ENCODE assay signal across 2 fruit fly cellular contexts in the genomic region with DNA sequence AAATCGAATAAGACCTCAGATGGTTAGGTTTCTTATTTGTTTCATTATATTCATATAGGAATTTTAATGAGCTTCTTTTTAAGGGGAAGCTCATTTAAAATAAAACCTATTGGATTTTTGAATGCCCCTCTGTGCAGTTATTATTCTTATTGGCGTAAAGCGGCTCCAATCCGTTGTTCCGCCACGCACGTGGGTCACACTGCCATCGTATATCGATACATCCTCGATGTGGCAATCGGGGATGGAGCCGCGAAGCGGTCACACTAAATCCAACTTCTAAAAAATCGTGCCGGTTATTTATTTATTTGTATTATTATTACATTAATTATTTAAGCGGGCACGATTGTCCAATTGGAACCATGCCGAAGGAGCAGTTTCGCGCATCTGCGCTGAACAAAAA.
TF ChIP-seq lines count a peak whose summit lies in the region.

A gene (plus strand): TSS at position 234 of the 400 bp plus-strand sequence.

- no peak for TF ChIP-seq CTCF in whole organism, embryonic (GFP tag; optimal IDR thresholded peaks at IDR 0.05; lab: Kevin White, UChicago)

TF ChIP-seq in whole organism, adult, 20 proteins besides CTCF, POLR2A, EP300 and RAD21:
- TF ChIP-seq cic (GFP tag; optimal IDR thresholded peaks at IDR 0.05; lab: Kevin White, UChicago) (no peak), toe (GFP tag; optimal IDR thresholded peaks at IDR 0.05; lab: Kevin White, UChicago) (no peak), Mnt (GFP tag; optimal IDR thresholded peaks at IDR 0.05; lab: Kevin White, UChicago) (peak; percentile 92), bab1 (GFP tag; optimal IDR thresholded peaks at IDR 0.05; lab: Kevin White, UChicago) (peak; percentile 48)

TF ChIP-seq in whole organism, embryonic, 481 proteins besides CTCF, POLR2A, EP300 and RAD21 (continues in another document):
- TF ChIP-seq CG17361 (GFP tag; IDR thresholded peaks at IDR 0.05; lab: Robert Waterston, UW) = no peak
- no peak for TF ChIP-seq peb (GFP tag; IDR thresholded peaks at IDR 0.05; lab: Robert Waterston, UW)
- TF ChIP-seq ssp (GFP tag; IDR thresholded peaks at IDR 0.05; lab: Robert Waterston, UW) = no peak
- peak; percentile 12 for TF ChIP-seq trem (tag; optimal IDR thresholded peaks at IDR 0.05; lab: Kevin White, UChicago)
- peak; percentile 41 for TF ChIP-seq CG9437 (GFP tag; optimal IDR thresholded peaks at IDR 0.05; lab: Kevin White, UChicago)
- TF ChIP-seq Eip74EF (GFP tag; optimal IDR thresholded peaks at IDR 0.05; lab: Kevin White, UChicago) = no peak
- TF ChIP-seq stwl (tag; optimal IDR thresholded peaks at IDR 0.05; lab: Kevin White, UChicago) = peak; percentile 48
- TF ChIP-seq CG10321 (GFP tag; IDR thresholded peaks at IDR 0.05; lab: Robert Waterston, UW) = no peak
- no peak for TF ChIP-seq Hr3 (GFP tag; optimal IDR thresholded peaks at IDR 0.05; lab: Kevin White, UChicago)
- no peak for TF ChIP-seq CG12391 (tag; optimal IDR thresholded peaks at IDR 0.05; lab: Kevin White, UChicago)
- TF ChIP-seq Mad (GFP tag; optimal IDR thresholded peaks at IDR 0.05; lab: Kevin White, UChicago) = no peak
- no peak for TF ChIP-seq CG14014 (GFP tag; IDR thresholded peaks at IDR 0.05; lab: Robert Waterston, UW)
- TF ChIP-seq MBD-R2 (GFP tag; IDR thresholded peaks at IDR 0.05; lab: Robert Waterston, UW) = peak; percentile 90
- no peak for TF ChIP-seq D19B (GFP tag; optimal IDR thresholded peaks at IDR 0.05; lab: Kevin White, UChicago)
- TF ChIP-seq chif (GFP tag; optimal IDR thresholded peaks at IDR 0.05; lab: Kevin White, UChicago) = no peak
- no peak for TF ChIP-seq CG13894 (tag; optimal IDR thresholded peaks at IDR 0.05; lab: Kevin White, UChicago)
- TF ChIP-seq CG8478 (optimal IDR thresholded peaks at IDR 0.05; lab: Kevin White, UChicago) = no peak
- no peak for TF ChIP-seq nerfin-1 (tag; optimal IDR thresholded peaks at IDR 0.05; lab: Kevin White, UChicago)
- no peak for TF ChIP-seq CG3838 (GFP tag; optimal IDR thresholded peaks at IDR 0.05; lab: Kevin White, UChicago)
- peak; percentile 54 for TF ChIP-seq CG15514 (GFP tag; optimal IDR thresholded peaks at IDR 0.05; lab: Kevin White, UChicago)
- TF ChIP-seq CG6689 (GFP tag; IDR thresholded peaks at IDR 0.05; lab: Robert Waterston, UW) = no peak
- no peak for TF ChIP-seq wek (GFP tag; optimal IDR thresholded peaks at IDR 0.05; lab: Kevin White, UChicago)
- TF ChIP-seq da (GFP tag; optimal IDR thresholded peaks at IDR 0.05; lab: Kevin White, UChicago) = no peak
- TF ChIP-seq CG6683 (GFP tag; optimal IDR thresholded peaks at IDR 0.05; lab: Kevin White, UChicago) = no peak
- no peak for TF ChIP-seq hth (optimal IDR thresholded peaks at IDR 0.05; lab: Kevin White, UChicago)
- no peak for TF ChIP-seq p53 (GFP tag; optimal IDR thresholded peaks at IDR 0.05; lab: Kevin White, UChicago)
- no peak for TF ChIP-seq shn (GFP tag; optimal IDR thresholded peaks at IDR 0.05; lab: Kevin White, UChicago)
- no peak for TF ChIP-seq CG8388 (GFP tag; optimal IDR thresholded peaks at IDR 0.05; lab: Kevin White, UChicago)
- no peak for TF ChIP-seq cg (GFP tag; optimal IDR thresholded peaks at IDR 0.05; lab: Kevin White, UChicago)
- TF ChIP-seq gro (GFP tag; optimal IDR thresholded peaks at IDR 0.05; lab: Kevin White, UChicago) = no peak
- TF ChIP-seq bbx (GFP tag; IDR thresholded peaks at IDR 0.05; lab: Robert Waterston, UW; ENCODE audit: partially characterized antibody) = peak; percentile 77
- no peak for TF ChIP-seq Gug (GFP tag; IDR thresholded peaks at IDR 0.05; lab: Robert Waterston, UW)
- TF ChIP-seq Mes4 (GFP tag; optimal IDR thresholded peaks at IDR 0.05; lab: Kevin White, UChicago) = no peak
- no peak for TF ChIP-seq gcm (GFP tag; optimal IDR thresholded peaks at IDR 0.05; lab: Kevin White, UChicago)
- no peak for TF ChIP-seq CG8944 (GFP tag; optimal IDR thresholded peaks at IDR 0.05; lab: Kevin White, UChicago)
- no peak for TF ChIP-seq HHEX (GFP tag; optimal IDR thresholded peaks at IDR 0.05; lab: Kevin White, UChicago)
- no peak for TF ChIP-seq Deaf1 (tag; optimal IDR thresholded peaks at IDR 0.05; lab: Kevin White, UChicago)
- no peak for TF ChIP-seq pho (GFP tag; optimal IDR thresholded peaks at IDR 0.05; lab: Kevin White, UChicago)
- TF ChIP-seq CG1792 (GFP tag; optimal IDR thresholded peaks at IDR 0.05; lab: Kevin White, UChicago) = no peak
- no peak for TF ChIP-seq dimm (GFP tag; IDR thresholded peaks at IDR 0.05; lab: Robert Waterston, UW)
- TF ChIP-seq zen (tag; optimal IDR thresholded peaks at IDR 0.05; lab: Kevin White, UChicago) = peak; percentile 49
- no peak for TF ChIP-seq CG17612 (GFP tag; IDR thresholded peaks at IDR 0.05; lab: Robert Waterston, UW)
- TF ChIP-seq CG30431 (GFP tag; optimal IDR thresholded peaks at IDR 0.05; lab: Kevin White, UChicago) = no peak
- no peak; the same call in 2 of the 3 replicates for TF ChIP-seq CG34224 (GFP tag; IDR thresholded peaks at IDR 0.05; lab: Robert Waterston, UW; ENCODE audit: partially characterized antibody)
- TF ChIP-seq ind (GFP tag; optimal IDR thresholded peaks at IDR 0.05; lab: Kevin White, UChicago) = no peak
- TF ChIP-seq CG1602 (GFP tag; optimal IDR thresholded peaks at IDR 0.05; lab: Kevin White, UChicago) = no peak
- peak; percentile 61; the same call in 1 of the 2 replicates for TF ChIP-seq unc-4 (GFP tag; IDR thresholded peaks at IDR 0.05; lab: Robert Waterston, UW; ENCODE audit: partially characterized antibody)
- no peak for TF ChIP-seq slbo (GFP tag; IDR thresholded peaks at IDR 0.05; lab: Robert Waterston, UW)
- no peak for TF ChIP-seq nerfin-2 (GFP tag; IDR thresholded peaks at IDR 0.05; lab: Robert Waterston, UW; ENCODE audit: partially characterized antibody)
- TF ChIP-seq CG10267 (tag; optimal IDR thresholded peaks at IDR 0.05; lab: Kevin White, UChicago) = peak; percentile 5
- no peak for TF ChIP-seq CG11695 (GFP tag; IDR thresholded peaks at IDR 0.05; lab: Robert Waterston, UW)
- no peak for TF ChIP-seq CG15073 (GFP tag; optimal IDR thresholded peaks at IDR 0.05; lab: Kevin White, UChicago)
- no peak for TF ChIP-seq CG7372 (GFP tag; IDR thresholded peaks at IDR 0.05; lab: Robert Waterston, UW)
- peak; percentile 62 for TF ChIP-seq HLH4C (GFP tag; IDR thresholded peaks at IDR 0.05; lab: Robert Waterston, UW; ENCODE audit: partially characterized antibody)
- no peak for TF ChIP-seq HLHmδ (GFP tag; optimal IDR thresholded peaks at IDR 0.05; lab: Kevin White, UChicago)
- no peak for TF ChIP-seq CG1647 (GFP tag; optimal IDR thresholded peaks at IDR 0.05; lab: Kevin White, UChicago)
- TF ChIP-seq CG14965 (GFP tag; optimal IDR thresholded peaks at IDR 0.05; lab: Kevin White, UChicago; ENCODE audit: borderline replicate concordance) = no peak
- no peak for TF ChIP-seq pros (GFP tag; optimal IDR thresholded peaks at IDR 0.05; lab: Kevin White, UChicago)
- TF ChIP-seq CG15696 (tag; optimal IDR thresholded peaks at IDR 0.05; lab: Kevin White, UChicago) = no peak
- TF ChIP-seq pita (GFP tag; optimal IDR thresholded peaks at IDR 0.05; lab: Kevin White, UChicago) = no peak
- TF ChIP-seq CG14710 (tag; optimal IDR thresholded peaks at IDR 0.05; lab: Kevin White, UChicago) = peak; percentile 88
- TF ChIP-seq crol (GFP tag; IDR thresholded peaks at IDR 0.05; lab: Robert Waterston, UW) = no peak
- TF ChIP-seq CG13123 (GFP tag; optimal IDR thresholded peaks at IDR 0.05; lab: Kevin White, UChicago) = no peak
- TF ChIP-seq Bdp1 (GFP tag; optimal IDR thresholded peaks at IDR 0.05; lab: Kevin White, UChicago) = no peak
- TF ChIP-seq Spps (tag; optimal IDR thresholded peaks at IDR 0.05; lab: Kevin White, UChicago) = no peak
- TF ChIP-seq crc (GFP tag; optimal IDR thresholded peaks at IDR 0.05; lab: Kevin White, UChicago) = no peak
- no peak for TF ChIP-seq Pdp1 (GFP tag; optimal IDR thresholded peaks at IDR 0.05; lab: Kevin White, UChicago)
- no peak for TF ChIP-seq CG12942 (GFP tag; optimal IDR thresholded peaks at IDR 0.05; lab: Kevin White, UChicago)
- no peak for TF ChIP-seq CG1529 (GFP tag; optimal IDR thresholded peaks at IDR 0.05; lab: Kevin White, UChicago)
- TF ChIP-seq CG11398 (GFP tag; optimal IDR thresholded peaks at IDR 0.05; lab: Kevin White, UChicago) = no peak
- TF ChIP-seq CG16863 (GFP tag; optimal IDR thresholded peaks at IDR 0.05; lab: Kevin White, UChicago) = no peak
- peak; percentile 51 for TF ChIP-seq CG12659 (GFP tag; optimal IDR thresholded peaks at IDR 0.05; lab: Kevin White, UChicago)
- TF ChIP-seq CG18764 (GFP tag; optimal IDR thresholded peaks at IDR 0.05; lab: Kevin White, UChicago) = no peak
- no peak for TF ChIP-seq kah (GFP tag; optimal IDR thresholded peaks at IDR 0.05; lab: Kevin White, UChicago)
- no peak for TF ChIP-seq lov (optimal IDR thresholded peaks at IDR 0.05; lab: Kevin White, UChicago)
- no peak for TF ChIP-seq lov (GFP tag; IDR thresholded peaks at IDR 0.05; lab: Robert Waterston, UW)
- peak; percentile 70 for TF ChIP-seq Bgb (GFP tag; IDR thresholded peaks at IDR 0.05; lab: Robert Waterston, UW; ENCODE audit: partially characterized antibody)
- peak; percentile 4 for TF ChIP-seq CG3995 (GFP tag; optimal IDR thresholded peaks at IDR 0.05; lab: Kevin White, UChicago)
- TF ChIP-seq YL-1 (GFP tag; optimal IDR thresholded peaks at IDR 0.05; lab: Kevin White, UChicago) = peak; percentile 5
- TF ChIP-seq cwo (GFP tag; optimal IDR thresholded peaks at IDR 0.05; lab: Kevin White, UChicago) = no peak
- TF ChIP-seq CG10543 (GFP tag; optimal IDR thresholded peaks at IDR 0.05; lab: Kevin White, UChicago) = no peak
- TF ChIP-seq unpg (GFP tag; optimal IDR thresholded peaks at IDR 0.05; lab: Kevin White, UChicago) = no peak
- TF ChIP-seq bab2 (GFP tag; optimal IDR thresholded peaks at IDR 0.05; lab: Kevin White, UChicago) = no peak
- TF ChIP-seq CG7786 (GFP tag; optimal IDR thresholded peaks at IDR 0.05; lab: Kevin White, UChicago) = no peak
- no peak for TF ChIP-seq NfI (GFP tag; optimal IDR thresholded peaks at IDR 0.05; lab: Kevin White, UChicago)
- TF ChIP-seq pzg (GFP tag; optimal IDR thresholded peaks at IDR 0.05; lab: Kevin White, UChicago) = peak; percentile 63
